Fruit fly (Drosophila melanogaster): ENCODE results near the gene scny.

dm6 chr3L:5764922-5765843 lies 3.6 kb upstream of the scny start, which contains the start of gene CG10576:
- TF ChIP-seq Snoo (tag; optimal IDR thresholded peaks at IDR 0.05) (no peak), CG15710 (tag; optimal IDR thresholded peaks at IDR 0.05) (no peak), EcR (GFP tag; optimal IDR thresholded peaks at IDR 0.05) (no peak), Ets98B (GFP tag; IDR thresholded peaks at IDR 0.05) (no peak), Pif1A (GFP tag; optimal IDR thresholded peaks at IDR 0.05) (no peak), fd96Ca (GFP tag; IDR thresholded peaks at IDR 0.05) (no peak), CG9948 (tag; optimal IDR thresholded peaks at IDR 0.05) (no peak), D1 (tag; optimal IDR thresholded peaks at IDR 0.05) (no peak), CG8301 (tag; optimal IDR thresholded peaks at IDR 0.05) (no peak), CG34367 (tag; optimal IDR thresholded peaks at IDR 0.05) (no peak), CG10348 (GFP tag; IDR thresholded peaks at IDR 0.05) (no peak), CG17806 (tag; optimal IDR thresholded peaks at IDR 0.05) (no peak), CG13204 (GFP tag; optimal IDR thresholded peaks at IDR 0.05) (no peak), CG4496 (GFP tag; IDR thresholded peaks at IDR 0.05) (no peak)

All from whole organism, pupa.